Fruit fly (Drosophila melanogaster) whole organism, embryonic: Measurements from ENCODE around the gene CG11843.

Experiments
- ATbp ChIP-seq: fragments of 200-800 bp; sonication (Bioruptor generic); optimal IDR thresholded peaks from 2 replicates; lab custom pipeline; 2017; ENCODE audit warnings: missing biosample characterization, mild to moderate bottlenecking, missing genetic modification characterization, missing genetic modification reagents
- CG11695 ChIP-seq: fragments of 200-800 bp; sonication (Bioruptor generic); IDR thresholded peaks from 3 replicates; pipeline ENCODE4 v1.3.6; 2022; ENCODE audit warnings: missing biosample characterization, missing genetic modification characterization
- CG11696 ChIP-seq: fragments of 200-800 bp; sonication (Bioruptor generic); IDR thresholded peaks from 2 replicates; pipeline ENCODE4 v1.3.6; 2022; ENCODE audit warnings: missing biosample characterization, missing genetic modification characterization
- CG13424 ChIP-seq: fragments of 200-800 bp; sonication (Bioruptor generic); optimal IDR thresholded peaks from 2 replicates; lab custom pipeline; 2019; ENCODE audit warnings: missing biosample characterization, mild to moderate bottlenecking, missing genetic modification characterization, moderate library complexity
- CG1603 ChIP-seq: fragments of 200-800 bp; sonication (Bioruptor generic); optimal IDR thresholded peaks from 2 replicates; lab custom pipeline; 2019; ENCODE audit warnings: missing biosample characterization, mild to moderate bottlenecking, missing genetic modification characterization, moderate library complexity
- CG17328 ChIP-seq: fragments of 200-800 bp; sonication (Bioruptor generic); IDR thresholded peaks from 2 replicates; pipeline ENCODE4 v1.3.6; 2022; ENCODE audit warnings: missing biosample characterization, missing genetic modification characterization
- CG18599 ChIP-seq: fragments of 200-800 bp; sonication (Bioruptor generic); optimal IDR thresholded peaks from 3 replicates; lab custom pipeline; 2017; ENCODE audit warnings: missing biosample characterization, missing genetic modification characterization, mild to moderate bottlenecking, moderate library complexity, missing genetic modification reagents
- CG30431 ChIP-seq: fragments of 200-800 bp; sonication (Bioruptor generic); optimal IDR thresholded peaks from 2 replicates; lab custom pipeline; 2017; ENCODE audit warnings: missing biosample characterization, missing genetic modification characterization
- CG3838 ChIP-seq: fragments of 200-800 bp; sonication (Bioruptor generic); optimal IDR thresholded peaks from 3 replicates; lab custom pipeline; 2016; ENCODE audit warnings: missing biosample characterization, missing genetic modification characterization
- CG42726 ChIP-seq: fragments of 200-800 bp; sonication (Bioruptor generic); IDR thresholded peaks from 2 replicates; pipeline ENCODE4 v1.3.6; 2022; ENCODE audit warnings: missing biosample characterization, missing genetic modification characterization; ENCODE audit not compliant: partially characterized antibody
- CG4328 ChIP-seq: fragments of 200-800 bp; sonication (Bioruptor generic); optimal IDR thresholded peaks from 3 replicates; lab custom pipeline; 2017; ENCODE audit warnings: missing biosample characterization, missing genetic modification reagents, missing genetic modification characterization
- CG9609 ChIP-seq: fragments of 200-800 bp; sonication (Bioruptor generic); optimal IDR thresholded peaks from 3 replicates; lab custom pipeline; 2016; ENCODE audit warnings: missing biosample characterization, missing genetic modification characterization
- CTCF ChIP-seq: fragments of 200-800 bp; sonication (Bioruptor generic); optimal IDR thresholded peaks from 2 replicates; lab custom pipeline; 2017; ENCODE audit warnings: missing biosample characterization, mild to moderate bottlenecking, missing genetic modification characterization, moderate library complexity
- Drgx ChIP-seq: fragments of 200-800 bp; sonication (Bioruptor generic); IDR thresholded peaks from 2 replicates; pipeline ENCODE4 v1.3.6; 2022; ENCODE audit warnings: missing biosample characterization, missing genetic modification characterization
- ERR ChIP-seq: fragments of 200-800 bp; sonication (Bioruptor generic); optimal IDR thresholded peaks from 2 replicates; lab custom pipeline; 2016; ENCODE audit warnings: missing biosample characterization, missing genetic modification characterization
- Lpt ChIP-seq: fragments of >200 bp; optimal IDR thresholded peaks from 2 replicates; lab custom pipeline; 2018; ENCODE audit warnings: missing biosample characterization, missing genetic modification characterization
- Med ChIP-seq: fragments of 200-800 bp; sonication (Bioruptor generic); peaks from one replicate; lab custom pipeline; 2016; ENCODE audit warnings: missing biosample characterization, missing genetic modification characterization, mild to moderate bottlenecking, inconsistent platforms, moderate library complexity
- Opbp ChIP-seq: fragments of 200-800 bp; sonication (Bioruptor generic); IDR thresholded peaks from 3 replicates; pipeline ENCODE4 v1.3.6; 2022; ENCODE audit warnings: missing biosample characterization, missing genetic modification characterization; ENCODE audit not compliant: partially characterized antibody
- Rx ChIP-seq: fragments of 200-800 bp; sonication (Bioruptor generic); IDR thresholded peaks from 2 replicates; pipeline ENCODE4 v1.3.6; 2022; ENCODE audit warnings: missing biosample characterization, missing genetic modification characterization
- Sox102F ChIP-seq: fragments of 200-800 bp; sonication (Bioruptor generic); optimal IDR thresholded peaks from 2 replicates; lab custom pipeline; 2018; ENCODE audit warnings: missing biosample characterization, mild to moderate bottlenecking, missing genetic modification characterization, moderate library complexity
- Usf ChIP-seq: fragments of 200-800 bp; sonication (Bioruptor generic); optimal IDR thresholded peaks from 2 replicates; lab custom pipeline; 2017; ENCODE audit warnings: missing genotype, missing biosample characterization, missing genetic modification characterization
- ac ChIP-seq: fragments of 200-800 bp; sonication (Bioruptor generic); optimal IDR thresholded peaks from 3 replicates; lab custom pipeline; 2017; ENCODE audit warnings: missing biosample characterization, mild to moderate bottlenecking, missing genetic modification characterization
- br ChIP-seq: fragments of >200 bp; optimal IDR thresholded peaks from 2 replicates; lab custom pipeline; 2017
- bsh ChIP-seq, 2 experiments: fragments of 200-800 bp; sonication (Bioruptor generic); optimal IDR thresholded peaks; 2 replicates each; lab custom pipeline; 2017 to 2018; ENCODE audit warnings: mild to moderate bottlenecking in 2 of 2, missing biosample characterization in 2 of 2, missing genetic modification characterization in 2 of 2, moderate library complexity in 1 of 2
- chn ChIP-seq: fragments of 200-800 bp; sonication (Bioruptor generic); optimal IDR thresholded peaks from 2 replicates; lab custom pipeline; 2016; ENCODE audit warnings: missing biosample characterization, missing genetic modification characterization
- ftz-f1 ChIP-seq: fragments of 200-800 bp; sonication (Bioruptor generic); optimal IDR thresholded peaks from 2 replicates; lab custom pipeline; 2016; ENCODE audit warnings: missing biosample characterization, missing genetic modification characterization
- grau ChIP-seq: fragments of 200-800 bp; optimal IDR thresholded peaks from 3 replicates; lab custom pipeline; 2019; ENCODE audit warnings: missing biosample characterization, mild to moderate bottlenecking, missing genetic modification characterization, moderate library complexity
- kni ChIP-seq: fragments of 200-800 bp; sonication (Bioruptor generic); optimal IDR thresholded peaks from 3 replicates; lab custom pipeline; 2017; ENCODE audit warnings: mild to moderate bottlenecking, missing biosample characterization, missing genetic modification reagents, missing genetic modification characterization
- lab ChIP-seq: fragments of 200-800 bp; sonication (Bioruptor generic); optimal IDR thresholded peaks from 3 replicates; lab custom pipeline; 2017; ENCODE audit warnings: missing biosample characterization, missing genetic modification characterization, mild to moderate bottlenecking, moderate library complexity, missing genetic modification reagents
- mam ChIP-seq: fragments of 200-800 bp; sonication (Bioruptor generic); optimal IDR thresholded peaks from 3 replicates; lab custom pipeline; 2016; ENCODE audit warnings: missing biosample characterization, missing genetic modification characterization
- sc ChIP-seq, 3 experiments: fragments of >200 bp in 2 of 3; fragments of 200-800 bp in 1 of 3; sonication (Bioruptor generic) in 1 of 3; optimal IDR thresholded peaks; 2 replicates in 2 of 3; 3 replicates in 1 of 3; lab custom pipeline; 2017; ENCODE audit warnings: mild to moderate bottlenecking in 1 of 3, missing biosample characterization in 1 of 3, missing genetic modification characterization in 1 of 3, missing genetic modification reagents in 1 of 3
- scrt ChIP-seq: fragments of 200-800 bp; sonication (Bioruptor generic); optimal IDR thresholded peaks from 2 replicates; lab custom pipeline; 2018; ENCODE audit warnings: missing biosample characterization, mild to moderate bottlenecking, missing genetic modification characterization, moderate library complexity
- sens ChIP-seq: fragments of 200-800 bp; sonication (Bioruptor generic); peaks from one replicate; lab custom pipeline; 2016; ENCODE audit warnings: missing biosample characterization, missing genetic modification characterization
- toy ChIP-seq: fragments of 200-800 bp; sonication (Bioruptor generic); IDR thresholded peaks from 2 replicates; pipeline ENCODE4 v1.3.6; 2022; ENCODE audit warnings: missing biosample characterization, missing genetic modification characterization
- vnd ChIP-seq: fragments of 200-800 bp; sonication (Bioruptor generic); IDR thresholded peaks from 3 replicates; pipeline ENCODE4 v1.3.6; 2022; ENCODE audit warnings: missing biosample characterization, missing genetic modification characterization; ENCODE audit not compliant: partially characterized antibody
- vvl ChIP-seq: fragments of 200-800 bp; sonication (Bioruptor generic); IDR thresholded peaks from 2 replicates; pipeline ENCODE4 v1.3.6; 2022; ENCODE audit warnings: missing biosample characterization, missing genetic modification characterization
- wek ChIP-seq: fragments of 200-800 bp; sonication (Bioruptor generic); optimal IDR thresholded peaks from 3 replicates; lab custom pipeline; 2018; ENCODE audit warnings: missing biosample characterization, mild to moderate bottlenecking, missing genetic modification characterization, moderate library complexity
- zen ChIP-seq: fragments of 200-800 bp; sonication (Bioruptor generic); optimal IDR thresholded peaks from 3 replicates; lab custom pipeline; 2018; ENCODE audit warnings: missing biosample characterization, mild to moderate bottlenecking, missing genetic modification characterization, moderate library complexity
- zen2 ChIP-seq: fragments of 200-800 bp; sonication (Bioruptor generic); IDR thresholded peaks from 3 replicates; pipeline ENCODE4 v1.3.6; 2022; ENCODE audit warnings: missing biosample characterization, missing genetic modification characterization; ENCODE audit not compliant: partially characterized antibody
- zf30C ChIP-seq: fragments of 200-800 bp; sonication (Bioruptor generic); optimal IDR thresholded peaks from 3 replicates; lab custom pipeline; 2018; ENCODE audit warnings: missing biosample characterization, mild to moderate bottlenecking, missing genetic modification characterization

The CG11843 gene

DNA sequence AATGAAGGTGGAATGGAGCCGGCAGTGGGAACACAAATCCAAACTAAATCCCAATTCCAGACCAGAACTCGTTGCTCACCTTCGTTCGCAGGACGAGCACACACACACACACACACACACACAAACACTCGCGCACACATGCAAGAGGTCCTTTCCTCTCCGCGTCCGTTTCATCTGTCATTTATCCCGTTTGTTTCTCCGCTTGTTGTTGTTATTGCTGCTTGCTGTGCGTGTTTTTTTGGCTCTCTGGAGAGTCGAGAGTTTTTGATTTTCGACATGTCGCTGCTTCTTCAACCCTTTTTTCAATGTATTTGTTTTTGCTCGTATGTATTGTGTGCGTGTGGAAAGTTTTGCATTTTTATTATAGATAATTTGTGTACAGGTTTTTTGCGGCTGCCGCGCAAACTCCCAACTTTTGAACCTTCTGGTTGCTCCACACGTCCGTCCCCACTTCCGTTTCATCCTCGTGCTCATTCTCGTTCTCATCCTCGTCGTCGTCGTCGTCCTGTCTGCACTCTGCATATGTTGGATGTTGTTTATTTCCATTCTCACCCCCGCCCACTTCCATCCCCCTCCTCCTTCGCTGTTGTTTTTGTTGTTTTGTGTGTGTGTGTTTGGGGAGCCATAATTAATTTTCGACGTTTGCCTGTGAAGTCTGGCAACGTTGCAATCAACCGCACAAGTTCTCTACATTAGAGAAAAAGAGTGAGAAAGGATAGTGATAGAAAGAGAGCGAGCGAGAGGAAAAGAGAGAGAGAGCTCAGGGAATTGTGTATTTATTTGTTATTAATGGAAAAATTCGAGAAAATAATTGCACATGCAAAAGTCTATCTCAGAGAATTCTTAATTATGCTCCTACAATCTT lies 15.3 kb downstream of the CG11843 start (continued):
- TF ChIP-seq toy (GFP tag; lab: Robert Waterston, UW) (no peak), br (lab: Kevin White, UChicago) (no peak), zf30C (GFP tag; lab: Kevin White, UChicago) (no peak), Usf (GFP tag; lab: Kevin White, UChicago) (no peak), Rx (no peak), bsh (GFP tag; optimal IDR thresholded peaks at IDR 0.05; lab: Kevin White, UChicago) (no peak)

DNA sequence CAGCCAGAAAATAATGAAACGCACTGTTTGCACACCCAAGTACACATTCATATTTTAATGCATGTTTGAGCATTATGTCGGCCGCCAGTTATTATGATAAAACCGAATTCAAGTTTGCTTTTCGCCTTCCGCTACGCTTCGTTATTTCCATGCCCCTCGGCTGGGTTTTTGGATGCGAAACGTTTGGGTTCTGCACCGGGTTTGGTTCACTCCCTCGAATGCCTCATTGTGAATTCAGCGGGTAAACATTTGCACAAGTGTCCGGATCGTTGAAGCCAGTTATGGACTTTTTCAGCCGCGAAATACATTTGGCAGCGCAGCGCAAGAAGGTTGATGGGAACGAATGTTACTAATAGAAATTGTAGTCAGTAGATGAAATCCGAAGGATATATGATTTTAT lies 17.0 kb downstream of the CG11843 start:
- TF ChIP-seq lab (GFP tag; lab: Kevin White, UChicago) (peak; percentile 13), ERR (GFP tag; lab: Kevin White, UChicago) (no peak), mam (GFP tag; lab: Kevin White, UChicago) (no peak), CG30431 (GFP tag; lab: Kevin White, UChicago) (no peak), ftz-f1 (GFP tag; lab: Kevin White, UChicago) (no peak), chn (GFP tag; lab: Kevin White, UChicago) (no peak), CG4328 (GFP tag; lab: Kevin White, UChicago) (no peak), CG9609 (GFP tag; lab: Kevin White, UChicago) (no peak), CG11695 (GFP tag; lab: Robert Waterston, UW) (0 out of 3 replicates have a peak, but pooled peaks have one; percentile 28), Drgx (GFP tag; lab: Robert Waterston, UW) (no peak), wek (GFP tag; lab: Kevin White, UChicago) (peak; percentile 15), kni (no peak), Lpt (GFP tag; lab: Kevin White, UChicago) (no peak), vvl (GFP tag; lab: Robert Waterston, UW) (peak; percentile 9; the same call in 1 of the 2 replicates), sc (optimal IDR thresholded peaks at IDR 0.05; lab: Kevin White, UChicago) (no peak), sc (GFP tag; optimal IDR thresholded peaks at IDR 0.05; lab: Kevin White, UChicago) (no peak), vnd (GFP tag; lab: Robert Waterston, UW) (no peak), Opbp (GFP tag; lab: Robert Waterston, UW) (no peak), CG13424 (tag; lab: Kevin White, UChicago) (no peak), ATbp (GFP tag; lab: Kevin White, UChicago) (peak; percentile 20), Med (GFP tag; lab: Kevin White, UChicago) (peak; percentile 53), CG17328 (GFP tag; lab: Robert Waterston, UW) (no peak), sens (peak; percentile 24), CG3838 (GFP tag; lab: Kevin White, UChicago) (no peak), scrt (GFP tag; lab: Kevin White, UChicago) (no peak)

DNA sequence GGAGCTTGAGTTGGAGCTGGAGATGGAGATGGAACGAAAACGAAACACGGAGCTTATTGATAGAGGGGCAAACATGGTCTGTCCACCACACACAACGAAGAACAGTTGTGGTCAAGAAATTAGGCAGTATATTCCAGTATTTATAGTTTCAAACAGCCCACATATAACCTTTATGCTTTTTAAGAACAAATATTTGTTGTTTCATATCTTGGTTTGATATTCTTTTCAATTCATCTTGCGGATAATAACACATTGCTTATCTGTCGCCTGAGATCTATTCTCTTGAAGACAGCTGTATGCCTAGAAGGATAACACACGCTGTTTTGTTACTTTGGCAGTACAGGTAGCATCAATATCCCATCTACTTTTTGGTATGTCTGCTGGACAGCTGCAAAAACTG lies 18.7 kb downstream of the CG11843 start:
- no peak for TF ChIP-seq zen2
- no peak for TF ChIP-seq CG18599
- TF ChIP-seq zen (tag; lab: Kevin White, UChicago), result peak; percentile 1
- TF ChIP-seq CG1603 (tag; lab: Kevin White, UChicago), result peak; percentile 9
- TF ChIP-seq grau (tag; lab: Kevin White, UChicago), result no peak
- TF ChIP-seq CTCF (GFP tag; lab: Kevin White, UChicago), result no peak
- TF ChIP-seq Sox102F, result no peak
- no peak for TF ChIP-seq CG42726
- TF ChIP-seq bsh (GFP tag; optimal IDR thresholded peaks at IDR 0.05; lab: Kevin White, UChicago), result peak in 1 of 2 experiments; percentile 22
- TF ChIP-seq Med (GFP tag; lab: Kevin White, UChicago), result peak; percentile 35
- TF ChIP-seq CG11696, result 0 out of 2 replicates have a peak, but pooled peaks have one; percentile 52
- TF ChIP-seq ac (GFP tag; lab: Kevin White, UChicago), result peak; percentile 51
